Fruit fly (Drosophila melanogaster) whole organism, embryonic: Measurements from ENCODE around the gene Ptp36E.

Source experiments
- Adf1 ChIP-seq: fragments of 200-800 bp; sonication (Bioruptor generic); IDR thresholded peaks from 2 replicates; pipeline ENCODE4 v1.3.6; 2022; ENCODE audit warnings: missing biosample characterization, missing genetic modification characterization
- Awh ChIP-seq: fragments of 200-800 bp; sonication (Bioruptor generic); IDR thresholded peaks from 2 replicates; pipeline ENCODE4, ENCODE4 v1.3.6; 2022; ENCODE audit warnings: missing biosample characterization, missing genetic modification characterization
- BEAF-32 ChIP-seq: fragments of 200-800 bp; sonication (Bioruptor generic); optimal IDR thresholded peaks from 3 replicates; lab custom pipeline; 2017; ENCODE audit warnings: missing biosample characterization, missing genetic modification characterization, mild to moderate bottlenecking, moderate library complexity, missing genetic modification reagents
- Bdp1 ChIP-seq: fragments of 200-800 bp; sonication (Bioruptor generic); optimal IDR thresholded peaks from 3 replicates; lab custom pipeline; 2016; ENCODE audit warnings: missing biosample characterization, missing genetic modification characterization
- C15 ChIP-seq: fragments of 200-800 bp; sonication (Bioruptor generic); IDR thresholded peaks from 3 replicates; pipeline ENCODE4 v1.3.6; 2022; ENCODE audit warnings: missing biosample characterization, missing genetic modification characterization
- CG10147 ChIP-seq: fragments of 200-800 bp; sonication (Bioruptor generic); optimal IDR thresholded peaks from 2 replicates; lab custom pipeline; 2019; ENCODE audit warnings: missing biosample characterization, mild to moderate bottlenecking, missing genetic modification characterization, moderate library complexity
- CG10274 ChIP-seq: fragments of 200-800 bp; sonication (Bioruptor generic); optimal IDR thresholded peaks from 3 replicates; lab custom pipeline; 2017; ENCODE audit warnings: missing biosample characterization, mild to moderate bottlenecking, missing genetic modification characterization
- CG10431 ChIP-seq: fragments of 200-800 bp; sonication (Bioruptor generic); optimal IDR thresholded peaks from 3 replicates; lab custom pipeline; 2018; ENCODE audit warnings: missing biosample characterization, mild to moderate bottlenecking, missing genetic modification characterization
- CG10654 ChIP-seq: fragments of 200-800 bp; sonication (Bioruptor generic); optimal IDR thresholded peaks from 2 replicates; lab custom pipeline; 2016; ENCODE audit warnings: missing biosample characterization, missing genetic modification characterization
- CG11247 ChIP-seq: fragments of 200-800 bp; sonication (Bioruptor generic); IDR thresholded peaks from 2 replicates; pipeline ENCODE4 v1.3.6; 2022; ENCODE audit warnings: missing biosample characterization, missing genetic modification characterization
- CG12104 ChIP-seq: fragments of 200-800 bp; sonication (Bioruptor generic); optimal IDR thresholded peaks from 3 replicates; lab custom pipeline; 2016; ENCODE audit warnings: missing biosample characterization, missing genetic modification characterization
- CG13775 ChIP-seq: fragments of 200-800 bp; sonication (Bioruptor generic); optimal IDR thresholded peaks from 3 replicates; lab custom pipeline; 2017; ENCODE audit warnings: missing biosample characterization, mild to moderate bottlenecking, missing genetic modification characterization
- CG14667 ChIP-seq: fragments of 200-800 bp; sonication (Bioruptor generic); IDR thresholded peaks from 2 replicates; pipeline ENCODE4 v1.3.6; 2022; ENCODE audit warnings: missing biosample characterization, missing genetic modification characterization
- CG15073 ChIP-seq: fragments of 200-800 bp; sonication (Bioruptor generic); optimal IDR thresholded peaks from 2 replicates; lab custom pipeline; 2016; ENCODE audit warnings: missing biosample characterization, missing genetic modification characterization
- CG16815 ChIP-seq: fragments of 200-800 bp; sonication (Bioruptor generic); optimal IDR thresholded peaks from 3 replicates; lab custom pipeline; 2017; ENCODE audit warnings: missing biosample characterization, mild to moderate bottlenecking, missing genetic modification characterization
- CG17359 ChIP-seq: fragments of 200-800 bp; sonication (Bioruptor generic); optimal IDR thresholded peaks from 3 replicates; lab custom pipeline; 2018; ENCODE audit warnings: missing biosample characterization, mild to moderate bottlenecking, missing genetic modification characterization, moderate library complexity
- CG17361 ChIP-seq: fragments of 200-800 bp; sonication (Bioruptor generic); IDR thresholded peaks from 3 replicates; pipeline ENCODE4 v1.3.6; 2022; ENCODE audit warnings: missing biosample characterization, missing genetic modification characterization
- CG18262 ChIP-seq: fragments of 200-800 bp; optimal IDR thresholded peaks from 3 replicates; lab custom pipeline; 2019; ENCODE audit warnings: missing biosample characterization, mild to moderate bottlenecking, missing genetic modification characterization, moderate library complexity
- CG3065 ChIP-seq: fragments of 200-800 bp; sonication (Bioruptor generic); optimal IDR thresholded peaks from 2 replicates; lab custom pipeline; 2016; ENCODE audit warnings: missing biosample characterization, missing genetic modification characterization
- CG32532 ChIP-seq: fragments of 200-800 bp; sonication (Bioruptor generic); IDR thresholded peaks from 2 replicates; pipeline ENCODE4 v1.3.6; 2022; ENCODE audit warnings: missing biosample characterization, missing genetic modification characterization
- CG33557 ChIP-seq: fragments of 200-800 bp; sonication (Bioruptor generic); optimal IDR thresholded peaks from 2 replicates; lab custom pipeline; 2019; ENCODE audit warnings: missing biosample characterization, mild to moderate bottlenecking, missing genetic modification characterization, moderate library complexity
- CG34376 ChIP-seq: fragments of 200-800 bp; sonication (Bioruptor generic); optimal IDR thresholded peaks from 2 replicates; lab custom pipeline; 2018; ENCODE audit warnings: missing biosample characterization, mild to moderate bottlenecking, missing genetic modification characterization
- CG7928 ChIP-seq: fragments of 200-800 bp; sonication (Bioruptor generic); optimal IDR thresholded peaks from 2 replicates; lab custom pipeline; 2017; ENCODE audit warnings: missing biosample characterization, mild to moderate bottlenecking, missing genetic modification characterization
- CG9609 ChIP-seq: fragments of 200-800 bp; sonication (Bioruptor generic); optimal IDR thresholded peaks from 3 replicates; lab custom pipeline; 2016; ENCODE audit warnings: missing biosample characterization, missing genetic modification characterization
- CG9817 ChIP-seq: fragments of 200-800 bp; sonication (Bioruptor generic); optimal IDR thresholded peaks from 2 replicates; lab custom pipeline; 2018; ENCODE audit warnings: missing biosample characterization, mild to moderate bottlenecking, missing genetic modification characterization, moderate library complexity
- D19B ChIP-seq: fragments of 200-800 bp; sonication (Bioruptor generic); optimal IDR thresholded peaks from 2 replicates; lab custom pipeline; 2017; ENCODE audit warnings: missing biosample characterization, mild to moderate bottlenecking, missing genetic modification characterization
- Doc3 ChIP-seq: fragments of 200-800 bp; sonication (Bioruptor generic); IDR thresholded peaks from 3 replicates; pipeline ENCODE4 v1.3.6; 2022; ENCODE audit warnings: missing biosample characterization, missing genetic modification characterization; ENCODE audit not compliant: partially characterized antibody
- Mad ChIP-seq: fragments of 200-800 bp; sonication (Bioruptor generic); optimal IDR thresholded peaks from 2 replicates; lab custom pipeline; 2016; ENCODE audit warnings: missing biosample characterization, missing genetic modification characterization
- Meics ChIP-seq: fragments of 200-800 bp; sonication (Bioruptor generic); optimal IDR thresholded peaks from 2 replicates; lab custom pipeline; 2017; ENCODE audit warnings: missing biosample characterization, mild to moderate bottlenecking, missing genetic modification characterization
- TFAM ChIP-seq: fragments of 200-800 bp; sonication (Bioruptor generic); optimal IDR thresholded peaks from 2 replicates; lab custom pipeline; 2017; ENCODE audit warnings: missing biosample characterization, missing genetic modification characterization, inconsistent platforms
- Vsx1 ChIP-seq: fragments of 200-800 bp; sonication (Bioruptor generic); optimal IDR thresholded peaks from 2 replicates; lab custom pipeline; 2017; ENCODE audit warnings: missing biosample characterization, mild to moderate bottlenecking, missing genetic modification characterization, missing genetic modification reagents
- bab2 ChIP-seq: fragments of 200-800 bp; sonication (Bioruptor generic); optimal IDR thresholded peaks from 2 replicates; lab custom pipeline; 2016; ENCODE audit warnings: missing biosample characterization, missing genetic modification characterization
- corto ChIP-seq: fragments of 200-800 bp; sonication (Bioruptor generic); optimal IDR thresholded peaks from 2 replicates; lab custom pipeline; 2016; ENCODE audit warnings: missing biosample characterization, mild to moderate bottlenecking, missing genetic modification characterization, moderate library complexity
- dysf ChIP-seq: fragments of 200-800 bp; sonication (Bioruptor generic); IDR thresholded peaks from 3 replicates; pipeline ENCODE4 v1.3.6; 2022; ENCODE audit warnings: missing biosample characterization, missing genetic modification characterization
- emc ChIP-seq: fragments of 200-800 bp; sonication (Bioruptor generic); optimal IDR thresholded peaks from 2 replicates; lab custom pipeline; 2016; ENCODE audit warnings: missing biosample characterization, missing genetic modification characterization
- ems ChIP-seq: fragments of 200-800 bp; sonication (Bioruptor generic); optimal IDR thresholded peaks from 3 replicates; lab custom pipeline; 2016; ENCODE audit warnings: missing biosample characterization, missing genetic modification characterization
- eyg ChIP-seq: fragments of 200-800 bp; sonication (Bioruptor generic); optimal IDR thresholded peaks from 3 replicates; lab custom pipeline; 2016; ENCODE audit warnings: missing biosample characterization, missing genetic modification characterization
- gsb-n ChIP-seq: fragments of 200-800 bp; sonication (Bioruptor generic); optimal IDR thresholded peaks from 3 replicates; lab custom pipeline; 2018; ENCODE audit warnings: missing biosample characterization, mild to moderate bottlenecking, missing genetic modification characterization
- kah ChIP-seq: fragments of 200-800 bp; sonication (Bioruptor generic); optimal IDR thresholded peaks from 2 replicates; lab custom pipeline; 2018; ENCODE audit warnings: missing biosample characterization, mild to moderate bottlenecking, missing genetic modification characterization
- peb ChIP-seq: fragments of 200-800 bp; sonication (Bioruptor generic); IDR thresholded peaks from 2 replicates; pipeline ENCODE4 v1.3.6; 2022; ENCODE audit warnings: missing biosample characterization, missing genetic modification characterization
- pzg ChIP-seq: fragments of 200-800 bp; sonication (Bioruptor generic); optimal IDR thresholded peaks from 3 replicates; lab custom pipeline; 2018; ENCODE audit warnings: missing biosample characterization, mild to moderate bottlenecking, missing genetic modification characterization, moderate library complexity
- sc ChIP-seq, 3 experiments: fragments of >200 bp in 2 of 3; fragments of 200-800 bp in 1 of 3; sonication (Bioruptor generic) in 1 of 3; optimal IDR thresholded peaks; 2 replicates in 2 of 3; 3 replicates in 1 of 3; lab custom pipeline; 2017; ENCODE audit warnings: mild to moderate bottlenecking in 1 of 3, missing biosample characterization in 1 of 3, missing genetic modification characterization in 1 of 3, missing genetic modification reagents in 1 of 3
- scrt ChIP-seq: fragments of 200-800 bp; sonication (Bioruptor generic); optimal IDR thresholded peaks from 2 replicates; lab custom pipeline; 2018; ENCODE audit warnings: missing biosample characterization, mild to moderate bottlenecking, missing genetic modification characterization, moderate library complexity
- slou ChIP-seq: fragments of 200-800 bp; sonication (Bioruptor generic); optimal IDR thresholded peaks from 3 replicates; lab custom pipeline; 2016; ENCODE audit warnings: missing biosample characterization, missing genetic modification characterization
- sqz ChIP-seq: fragments of 200-800 bp; sonication (Bioruptor generic); optimal IDR thresholded peaks from 3 replicates; lab custom pipeline; 2018; ENCODE audit warnings: missing biosample characterization, mild to moderate bottlenecking, missing genetic modification characterization
- trh ChIP-seq: fragments of 200-800 bp; sonication (Bioruptor generic); optimal IDR thresholded peaks from 2 replicates; lab custom pipeline; 2016; ENCODE audit warnings: missing biosample characterization, missing genetic modification characterization
- ttk ChIP-seq: fragments of 200-800 bp; sonication (Bioruptor generic); IDR thresholded peaks from 2 replicates; pipeline ENCODE4 v2.1.2; 2022; ENCODE audit warnings: missing biosample characterization, missing genetic modification characterization
- wdn ChIP-seq: fragments of 200-800 bp; sonication (Bioruptor generic); IDR thresholded peaks from 2 replicates; pipeline ENCODE4 v1.3.6; 2022; ENCODE audit warnings: missing biosample characterization, missing genetic modification characterization
- zfh2 ChIP-seq: fragments of 200-800 bp; sonication (Bioruptor generic); optimal IDR thresholded peaks from 2 replicates; lab custom pipeline; 2016; ENCODE audit warnings: missing biosample characterization, missing genetic modification characterization

Gene Ptp36E

DNA sequence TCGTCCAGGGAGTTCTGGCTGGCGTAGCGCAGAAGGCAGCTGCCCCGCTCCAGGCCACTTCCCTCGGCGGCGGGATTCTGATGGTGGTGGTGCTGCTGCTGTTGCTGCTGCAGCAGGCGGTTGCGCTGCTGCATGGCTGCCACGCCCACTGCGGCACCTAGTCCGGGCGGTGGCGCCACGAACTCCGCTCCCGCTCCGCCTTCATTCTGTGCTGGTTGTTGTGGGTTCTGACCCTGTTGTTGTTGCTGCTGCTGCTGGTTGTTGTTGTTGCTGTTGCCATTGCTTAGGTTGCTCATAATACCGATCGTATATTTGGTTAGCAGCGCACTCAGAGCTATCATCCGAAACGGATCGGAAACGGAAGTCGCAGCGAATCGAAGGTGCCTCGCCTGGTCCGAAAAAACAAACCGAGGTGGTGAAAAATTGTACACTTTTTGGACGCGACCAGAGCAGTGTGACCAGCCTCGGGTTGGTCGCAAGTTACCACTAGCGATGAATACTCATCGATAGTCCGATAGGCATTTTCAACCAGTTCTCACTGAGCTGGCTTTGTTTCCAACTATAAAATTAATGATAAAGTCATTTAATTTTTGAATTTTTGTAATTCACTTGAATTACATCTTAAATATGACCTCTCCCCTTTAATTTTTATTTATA is 47.1 kb downstream of the Ptp36E start, which contains the start of gene kel (continued):
- no peak for TF ChIP-seq CG15073 (GFP tag; lab: Kevin White, UChicago)
- TF ChIP-seq Bdp1 (GFP tag; lab: Kevin White, UChicago) = no peak
- TF ChIP-seq Meics (GFP tag; lab: Kevin White, UChicago) = peak; percentile 57
- peak; percentile 50 for TF ChIP-seq scrt (GFP tag; lab: Kevin White, UChicago)
- TF ChIP-seq Awh = 0 out of 2 replicates have a peak, but pooled peaks have one; percentile 11
- peak; percentile 50; the same call in 2 of the 3 replicates for TF ChIP-seq CG17361
- TF ChIP-seq D19B (GFP tag; lab: Kevin White, UChicago) = no peak
- no peak for TF ChIP-seq CG9609 (GFP tag; lab: Kevin White, UChicago)
- no peak for TF ChIP-seq wdn (GFP tag; lab: Robert Waterston, UW)
- TF ChIP-seq eyg = peak; percentile 20
- peak; percentile 19 for TF ChIP-seq CG10654 (GFP tag; lab: Kevin White, UChicago)
- peak; percentile 18 for TF ChIP-seq Vsx1 (GFP tag; lab: Kevin White, UChicago)
- TF ChIP-seq CG33557 = peak; percentile 31
- peak; percentile 34 for TF ChIP-seq CG17359 (tag; lab: Kevin White, UChicago)
- peak; percentile 61 for TF ChIP-seq BEAF-32
- peak; percentile 53; the same call in 2 of the 3 replicates for TF ChIP-seq Doc3 (GFP tag; lab: Robert Waterston, UW)
- TF ChIP-seq ems (GFP tag; lab: Kevin White, UChicago) = peak; percentile 49
- no peak for TF ChIP-seq CG10274
- no peak for TF ChIP-seq CG16815
- TF ChIP-seq trh = no peak
- peak; percentile 16 for TF ChIP-seq bab2
- TF ChIP-seq dysf (GFP tag; lab: Robert Waterston, UW) = no peak; the same call in 2 of the 3 replicates
- no peak for TF ChIP-seq ttk
- peak; percentile 15 for TF ChIP-seq Mad
- no peak for TF ChIP-seq peb
- peak; percentile 34 for TF ChIP-seq CG18262 (tag; lab: Kevin White, UChicago)
- peak; percentile 35 for TF ChIP-seq slou (GFP tag; lab: Kevin White, UChicago)
- TF ChIP-seq CG9817 (tag; lab: Kevin White, UChicago) = no peak
- TF ChIP-seq pzg (GFP tag; lab: Kevin White, UChicago) = peak; percentile 86
- TF ChIP-seq CG11247 (GFP tag; lab: Robert Waterston, UW) = no peak; the same call in 1 of the 2 replicates
- TF ChIP-seq corto (GFP tag; lab: Kevin White, UChicago) = no peak
- no peak for TF ChIP-seq gsb-n (tag; lab: Kevin White, UChicago)
- TF ChIP-seq CG10147 = peak; percentile 8
- peak; percentile 39 for TF ChIP-seq CG13775 (GFP tag; lab: Kevin White, UChicago)
- no peak for TF ChIP-seq CG12104 (GFP tag; lab: Kevin White, UChicago)
- TF ChIP-seq kah = peak; percentile 36
- no peak for TF ChIP-seq sc (optimal IDR thresholded peaks at IDR 0.05; lab: Kevin White, UChicago)
- TF ChIP-seq sc (GFP tag; optimal IDR thresholded peaks at IDR 0.05; lab: Kevin White, UChicago) = no peak
- TF ChIP-seq sqz = no peak
- peak; percentile 58; the same call in 1 of the 2 replicates for TF ChIP-seq CG32532 (GFP tag; lab: Robert Waterston, UW)
- TF ChIP-seq CG14667 (GFP tag; lab: Robert Waterston, UW) = no peak
- TF ChIP-seq CG34376 (GFP tag; lab: Kevin White, UChicago) = peak; percentile 89
- peak; percentile 59 for TF ChIP-seq CG3065 (GFP tag; lab: Kevin White, UChicago)
- TF ChIP-seq C15 (GFP tag; lab: Robert Waterston, UW) = no peak
- no peak; the same call in 1 of the 2 replicates for TF ChIP-seq Adf1
- TF ChIP-seq zfh2 (GFP tag; lab: Kevin White, UChicago) = peak; percentile 33
- TF ChIP-seq CG10431 (GFP tag; lab: Kevin White, UChicago) = no peak
- no peak for TF ChIP-seq TFAM
- TF ChIP-seq CG7928 (GFP tag; lab: Kevin White, UChicago) = no peak
- peak; percentile 4 for TF ChIP-seq emc
